Worm (Caenorhabditis elegans): ENCODE data around the gene rpc-11.

rpc-11 gene

ce11 chrIV:1388079-1388478, 21.8 kb downstream of the rpc-11 start:
- peak; percentile 66 for TF ChIP-seq nhr-129 (tag; optimal IDR thresholded peaks at IDR 0.05)
- no peak for TF ChIP-seq R02D3.7 (tag; optimal IDR thresholded peaks at IDR 0.05)
- TF ChIP-seq nhr-11 (tag; optimal IDR thresholded peaks at IDR 0.05): no peak
- no peak for TF ChIP-seq ztf-4 (tag; optimal IDR thresholded peaks at IDR 0.05)
- TF ChIP-seq snpc-4 (tag; optimal IDR thresholded peaks at IDR 0.05): no peak
- TF ChIP-seq F13H6.1 (tag; optimal IDR thresholded peaks at IDR 0.05): peak; percentile 6
- TF ChIP-seq unc-39 (tag; optimal IDR thresholded peaks at IDR 0.05): no peak
- TF ChIP-seq Y55F3AM.14 (GFP tag; optimal IDR thresholded peaks at IDR 0.05): no peak
- TF ChIP-seq egl-27 (tag; optimal IDR thresholded peaks at IDR 0.05): no peak
- no peak for TF ChIP-seq ZK546.5 (tag; optimal IDR thresholded peaks at IDR 0.05)
- TF ChIP-seq lin-13 (GFP tag; optimal IDR thresholded peaks at IDR 0.05): peak; percentile 50
- TF ChIP-seq lin-11 (tag; optimal IDR thresholded peaks at IDR 0.05): peak; percentile 28
- TF ChIP-seq ztf-1 (GFP tag; conservative IDR thresholded peaks at IDR 0.05): no peak
- TF ChIP-seq ceh-16 (tag; optimal IDR thresholded peaks at IDR 0.05): no peak
- no peak for TF ChIP-seq ztf-11 (tag; optimal IDR thresholded peaks at IDR 0.05)
- TF ChIP-seq aly-2 (tag; optimal IDR thresholded peaks at IDR 0.05): no peak
- TF ChIP-seq nhr-6 (tag; optimal IDR thresholded peaks at IDR 0.05): no peak
- TF ChIP-seq skn-1 (tag; optimal IDR thresholded peaks at IDR 0.05): no peak
- TF ChIP-seq sma-3 (GFP tag; optimal IDR thresholded peaks at IDR 0.05): peak; percentile 49
- TF ChIP-seq blmp-1 (tag; optimal IDR thresholded peaks at IDR 0.05; ENCODE audit: insufficient read depth): no peak
- TF ChIP-seq nhr-77 (tag; optimal IDR thresholded peaks at IDR 0.05): no peak
- TF ChIP-seq sem-4 (tag; optimal IDR thresholded peaks at IDR 0.05): no peak
- no peak for TF ChIP-seq zag-1 (tag; optimal IDR thresholded peaks at IDR 0.05)
- no peak for TF ChIP-seq unc-62 (GFP tag; optimal IDR thresholded peaks at IDR 0.05)
- TF ChIP-seq elt-3 (tag; optimal IDR thresholded peaks at IDR 0.05): no peak
- TF ChIP-seq nhr-10 (tag; optimal IDR thresholded peaks at IDR 0.05): no peak
- TF ChIP-seq nhr-12 (tag; optimal IDR thresholded peaks at IDR 0.05): no peak
- no peak for TF ChIP-seq elt-1 (tag; optimal IDR thresholded peaks at IDR 0.05)
- no peak for TF ChIP-seq ceh-82 (tag; optimal IDR thresholded peaks at IDR 0.05)
- TF ChIP-seq lsy-2 (tag; optimal IDR thresholded peaks at IDR 0.05): peak; percentile 10 to 20
- no peak for TF ChIP-seq alr-1 (tag; optimal IDR thresholded peaks at IDR 0.05)
- TF ChIP-seq crh-2 (tag; optimal IDR thresholded peaks at IDR 0.05): peak; percentile 9
- TF ChIP-seq nhr-23 (tag; optimal IDR thresholded peaks at IDR 0.05): no peak
- peak; percentile 19 for TF ChIP-seq fos-1 (tag; optimal IDR thresholded peaks at IDR 0.05)
- peak; percentile 42 for TF ChIP-seq sma-9 (GFP tag; optimal IDR thresholded peaks at IDR 0.05)
- no peak for TF ChIP-seq sma-9 (tag; optimal IDR thresholded peaks at IDR 0.05)
- TF ChIP-seq nhr-25 (tag; optimal IDR thresholded peaks at IDR 0.05): peak; percentile 10
- TF ChIP-seq mab-5 (tag; optimal IDR thresholded peaks at IDR 0.05): no peak
- peak; percentile 42 for TF ChIP-seq unc-55 (GFP tag; optimal IDR thresholded peaks at IDR 0.05)
- TF ChIP-seq ama-1 (optimal IDR thresholded peaks at IDR 0.05): no peak
- no peak for TF ChIP-seq C34F6.9 (tag; optimal IDR thresholded peaks at IDR 0.05)
- TF ChIP-seq peb-1 (tag; optimal IDR thresholded peaks at IDR 0.05): no peak
- no peak for TF ChIP-seq nhr-237 (tag; optimal IDR thresholded peaks at IDR 0.05)
- TF ChIP-seq gmeb-1 (tag; optimal IDR thresholded peaks at IDR 0.05): peak; percentile 63
- TF ChIP-seq nhr-21 (tag; optimal IDR thresholded peaks at IDR 0.05): peak; percentile 23
- TF ChIP-seq lin-39 (tag; optimal IDR thresholded peaks at IDR 0.05): no peak
- no peak for TF ChIP-seq dmd-4 (tag; optimal IDR thresholded peaks at IDR 0.05)
- TF ChIP-seq mbf-1 (tag; optimal IDR thresholded peaks at IDR 0.05): no peak
- no peak for TF ChIP-seq mdl-1 (tag; optimal IDR thresholded peaks at IDR 0.05)

ce11 chrIV:1385915-1386314, 23.9 kb downstream of the rpc-11 start, which contains the start of gene nhr-41:
nhr-41 (plus strand) TSS chrIV:1386215.
- TF ChIP-seq mab-5 (tag; optimal IDR thresholded peaks at IDR 0.05) (no peak), sem-4 (tag; optimal IDR thresholded peaks at IDR 0.05) (no peak), nhr-129 (tag; optimal IDR thresholded peaks at IDR 0.05) (no peak), unc-62 (GFP tag; optimal IDR thresholded peaks at IDR 0.05) (no peak)

Measured in whole organism, L2 larva.